Fruit fly (Drosophila melanogaster) whole organism, embryonic: ENCODE measurements around the gene mora.

Source experiments
- Asciz ChIP-seq: fragments of 200-800 bp; sonication (Bioruptor generic); optimal IDR thresholded peaks from 2 replicates; lab custom pipeline; 2017; ENCODE audit warnings: missing biosample characterization, mild to moderate bottlenecking, missing genetic modification characterization, missing genetic modification reagents
- B-H1 ChIP-seq: fragments of 200-800 bp; sonication (Bioruptor generic); IDR thresholded peaks from 3 replicates; pipeline ENCODE4 v1.3.6; 2022; ENCODE audit warnings: missing biosample characterization, missing genetic modification characterization
- Bdp1 ChIP-seq: fragments of 200-800 bp; sonication (Bioruptor generic); optimal IDR thresholded peaks from 3 replicates; lab custom pipeline; 2016; ENCODE audit warnings: missing biosample characterization, missing genetic modification characterization
- Bteb2 ChIP-seq: fragments of 200-800 bp; sonication (Bioruptor generic); optimal IDR thresholded peaks from 2 replicates; lab custom pipeline; 2016; ENCODE audit warnings: missing biosample characterization, missing genetic modification characterization
- CG10267 ChIP-seq: fragments of 200-800 bp; sonication (Bioruptor generic); optimal IDR thresholded peaks from 2 replicates; lab custom pipeline; 2018; ENCODE audit warnings: missing biosample characterization, mild to moderate bottlenecking, missing genetic modification characterization, moderate library complexity
- CG10321 ChIP-seq: fragments of 200-800 bp; sonication (Bioruptor generic); IDR thresholded peaks from 2 replicates; pipeline ENCODE4 v1.3.6; 2022; ENCODE audit warnings: missing biosample characterization, missing genetic modification characterization
- CG11504 ChIP-seq: fragments of 200-800 bp; sonication (Bioruptor generic); optimal IDR thresholded peaks from 3 replicates; lab custom pipeline; 2019; ENCODE audit warnings: missing biosample characterization, mild to moderate bottlenecking, missing genetic modification characterization, moderate library complexity
- CG12104 ChIP-seq: fragments of 200-800 bp; sonication (Bioruptor generic); optimal IDR thresholded peaks from 3 replicates; lab custom pipeline; 2016; ENCODE audit warnings: missing biosample characterization, missing genetic modification characterization
- CG14441 ChIP-seq: fragments of 200-800 bp; sonication (Bioruptor generic); IDR thresholded peaks from 2 replicates; pipeline ENCODE4 v1.3.6; 2022; ENCODE audit warnings: missing biosample characterization, missing genetic modification characterization
- CG16863 ChIP-seq: fragments of 200-800 bp; sonication (Bioruptor generic); optimal IDR thresholded peaks from 3 replicates; lab custom pipeline; 2016; ENCODE audit warnings: missing biosample characterization, missing genetic modification characterization
- CG17186 ChIP-seq: fragments of 200-800 bp; sonication (Bioruptor generic); optimal IDR thresholded peaks from 3 replicates; lab custom pipeline; 2017; ENCODE audit warnings: missing biosample characterization, missing genetic modification reagents, missing genetic modification characterization
- CG17385 ChIP-seq: fragments of 200-800 bp; sonication (Bioruptor generic); optimal IDR thresholded peaks from 3 replicates; lab custom pipeline; 2018; ENCODE audit warnings: missing biosample characterization, mild to moderate bottlenecking, missing genetic modification characterization
- CG1792 ChIP-seq: fragments of 200-800 bp; sonication (Bioruptor generic); optimal IDR thresholded peaks from 2 replicates; lab custom pipeline; 2016; ENCODE audit warnings: missing biosample characterization, missing genetic modification characterization
- CG2678 ChIP-seq: fragments of 200-800 bp; sonication (Bioruptor generic); optimal IDR thresholded peaks from 3 replicates; lab custom pipeline; 2019; ENCODE audit warnings: missing biosample characterization, mild to moderate bottlenecking, missing genetic modification characterization, moderate library complexity
- CG2712 ChIP-seq: fragments of 200-800 bp; optimal IDR thresholded peaks from 3 replicates; lab custom pipeline; 2019; ENCODE audit warnings: missing biosample characterization, mild to moderate bottlenecking, missing genetic modification characterization, moderate library complexity
- CG34224 ChIP-seq: fragments of 200-800 bp; sonication (Bioruptor generic); IDR thresholded peaks from 3 replicates; pipeline ENCODE4 v1.3.6; 2022; ENCODE audit warnings: missing biosample characterization, missing genetic modification characterization; ENCODE audit not compliant: partially characterized antibody
- CG34422 ChIP-seq: fragments of 200-800 bp; sonication (Bioruptor generic); IDR thresholded peaks from 3 replicates; pipeline ENCODE4 v1.3.6; 2022; ENCODE audit warnings: missing biosample characterization, missing genetic modification characterization
- CG4282 ChIP-seq: fragments of 200-800 bp; sonication (Bioruptor generic); optimal IDR thresholded peaks from 2 replicates; lab custom pipeline; 2016; ENCODE audit warnings: missing biosample characterization, missing genetic modification characterization
- CG4820 ChIP-seq: fragments of 200-800 bp; sonication (Bioruptor generic); optimal IDR thresholded peaks from 3 replicates; lab custom pipeline; 2016; ENCODE audit warnings: missing biosample characterization, missing genetic modification characterization
- CG5180 ChIP-seq: fragments of 200-800 bp; sonication (Bioruptor generic); optimal IDR thresholded peaks from 3 replicates; lab custom pipeline; 2017; ENCODE audit warnings: missing biosample characterization, missing genetic modification characterization, mild to moderate bottlenecking, moderate library complexity, missing genetic modification reagents
- CG6175 ChIP-seq: fragments of 200-800 bp; sonication (Bioruptor generic); IDR thresholded peaks from 3 replicates; pipeline ENCODE4 v1.3.6; 2022; ENCODE audit warnings: missing biosample characterization, missing genetic modification characterization
- CG6683 ChIP-seq: fragments of 200-800 bp; sonication (Bioruptor generic); optimal IDR thresholded peaks from 2 replicates; lab custom pipeline; 2017; ENCODE audit warnings: missing biosample characterization, mild to moderate bottlenecking, missing genetic modification characterization, missing genetic modification reagents
- CG9437 ChIP-seq: fragments of 200-800 bp; sonication (Bioruptor generic); optimal IDR thresholded peaks from 2 replicates; lab custom pipeline; 2018; ENCODE audit warnings: missing biosample characterization, mild to moderate bottlenecking, missing genetic modification characterization
- CG9932 ChIP-seq: fragments of 200-800 bp; sonication (Bioruptor generic); IDR thresholded peaks from 2 replicates; pipeline ENCODE4 v1.3.6; 2022; ENCODE audit warnings: missing biosample characterization, missing genetic modification characterization
- CHES-1-like ChIP-seq: fragments of 200-800 bp; sonication (Bioruptor generic); optimal IDR thresholded peaks from 2 replicates; lab custom pipeline; 2016; ENCODE audit warnings: missing biosample characterization, missing genetic modification characterization
- Doc3 ChIP-seq: fragments of 200-800 bp; sonication (Bioruptor generic); IDR thresholded peaks from 3 replicates; pipeline ENCODE4 v1.3.6; 2022; ENCODE audit warnings: missing biosample characterization, missing genetic modification characterization; ENCODE audit not compliant: partially characterized antibody
- Drgx ChIP-seq: fragments of 200-800 bp; sonication (Bioruptor generic); IDR thresholded peaks from 2 replicates; pipeline ENCODE4 v1.3.6; 2022; ENCODE audit warnings: missing biosample characterization, missing genetic modification characterization
- Eip74EF ChIP-seq, 2 experiments: fragments of 200-800 bp in 1 of 2; fragments of >200 bp in 1 of 2; sonication (Bioruptor generic) in 1 of 2; optimal IDR thresholded peaks; 2 replicates each; lab custom pipeline; 2017 to 2019; ENCODE audit warnings: missing biosample characterization in 2 of 2, missing genetic modification characterization in 2 of 2, mild to moderate bottlenecking in 1 of 2, moderate library complexity in 1 of 2
- Ets65A ChIP-seq: fragments of 200-800 bp; sonication (Bioruptor generic); peaks from one replicate; lab custom pipeline; 2016; ENCODE audit warnings: missing biosample characterization, missing genetic modification characterization
- HLH54F ChIP-seq: fragments of 200-800 bp; sonication (Bioruptor generic); optimal IDR thresholded peaks from 3 replicates; lab custom pipeline; 2016; ENCODE audit warnings: missing biosample characterization, missing genetic modification characterization
- Hr3 ChIP-seq: fragments of 200-800 bp; sonication (Bioruptor generic); optimal IDR thresholded peaks from 3 replicates; lab custom pipeline; 2016; ENCODE audit warnings: missing biosample characterization, missing genetic modification characterization
- Rfx ChIP-seq: fragments of 200-800 bp; sonication (Bioruptor generic); IDR thresholded peaks from 2 replicates; pipeline ENCODE4 v1.3.6; 2022; ENCODE audit warnings: missing biosample characterization, missing genetic modification characterization
- Six4 ChIP-seq: fragments of 200-800 bp; sonication (Bioruptor generic); optimal IDR thresholded peaks from 2 replicates; lab custom pipeline; 2016; ENCODE audit warnings: missing biosample characterization, missing genetic modification characterization
- Sox102F ChIP-seq: fragments of 200-800 bp; sonication (Bioruptor generic); optimal IDR thresholded peaks from 2 replicates; lab custom pipeline; 2018; ENCODE audit warnings: missing biosample characterization, mild to moderate bottlenecking, missing genetic modification characterization, moderate library complexity
- ac ChIP-seq: fragments of 200-800 bp; sonication (Bioruptor generic); optimal IDR thresholded peaks from 3 replicates; lab custom pipeline; 2017; ENCODE audit warnings: missing biosample characterization, mild to moderate bottlenecking, missing genetic modification characterization
- crc ChIP-seq: fragments of 200-800 bp; sonication (Bioruptor generic); optimal IDR thresholded peaks from 2 replicates; lab custom pipeline; 2016; ENCODE audit warnings: missing biosample characterization, missing genetic modification characterization
- en ChIP-seq: fragments of 200-800 bp; sonication (Bioruptor generic); optimal IDR thresholded peaks from 2 replicates; lab custom pipeline; 2016; ENCODE audit warnings: missing biosample characterization, missing genetic modification characterization
- gem ChIP-seq: fragments of 200-800 bp; sonication (Bioruptor generic); optimal IDR thresholded peaks from 2 replicates; lab custom pipeline; 2019; ENCODE audit warnings: missing biosample characterization, mild to moderate bottlenecking, missing genetic modification characterization, moderate library complexity
- hb ChIP-seq: fragments of 200-800 bp; sonication (Bioruptor generic); IDR thresholded peaks from 3 replicates; pipeline ENCODE4 v1.3.6; 2022; ENCODE audit warnings: missing biosample characterization, missing genetic modification characterization; ENCODE audit not compliant: partially characterized antibody
- hkb ChIP-seq, 2 experiments: fragments of 200-800 bp in 1 of 2; fragments of >200 bp in 1 of 2; sonication (Bioruptor generic) in 1 of 2; IDR thresholded peaks in 1 of 2; optimal IDR thresholded peaks in 1 of 2; 2 replicates each; pipeline versions ENCODE4 v1.3.6 to Lab custom; 2017 to 2022; ENCODE audit warnings: missing biosample characterization in 1 of 2, missing genetic modification characterization in 1 of 2
- lab ChIP-seq: fragments of 200-800 bp; sonication (Bioruptor generic); optimal IDR thresholded peaks from 3 replicates; lab custom pipeline; 2017; ENCODE audit warnings: missing biosample characterization, missing genetic modification characterization, mild to moderate bottlenecking, moderate library complexity, missing genetic modification reagents
- luna ChIP-seq: fragments of 200-800 bp; sonication (Bioruptor generic); optimal IDR thresholded peaks from 2 replicates; lab custom pipeline; 2016; ENCODE audit warnings: missing biosample characterization, missing genetic modification characterization
- nerfin-2 ChIP-seq: fragments of 200-800 bp; sonication (Bioruptor generic); IDR thresholded peaks from 2 replicates; pipeline ENCODE4 v1.3.6; 2022; ENCODE audit warnings: missing biosample characterization, missing genetic modification characterization; ENCODE audit not compliant: partially characterized antibody
- odd ChIP-seq: fragments of 200-800 bp; sonication (Bioruptor generic); optimal IDR thresholded peaks from 2 replicates; lab custom pipeline; 2017; ENCODE audit warnings: missing biosample characterization, mild to moderate bottlenecking, missing genetic modification characterization
- sima ChIP-seq: fragments of 200-800 bp; sonication (Bioruptor generic); optimal IDR thresholded peaks from 2 replicates; lab custom pipeline; 2016; ENCODE audit warnings: missing biosample characterization, missing genetic modification characterization
- sna ChIP-seq: fragments of 200-800 bp; sonication (Bioruptor generic); IDR thresholded peaks from 2 replicates; pipeline ENCODE4 v1.3.6; 2022; ENCODE audit warnings: missing biosample characterization, missing genetic modification characterization; ENCODE audit not compliant: partially characterized antibody
- sqz ChIP-seq: fragments of 200-800 bp; sonication (Bioruptor generic); optimal IDR thresholded peaks from 3 replicates; lab custom pipeline; 2018; ENCODE audit warnings: missing biosample characterization, mild to moderate bottlenecking, missing genetic modification characterization
- toy ChIP-seq: fragments of 200-800 bp; sonication (Bioruptor generic); IDR thresholded peaks from 2 replicates; pipeline ENCODE4 v1.3.6; 2022; ENCODE audit warnings: missing biosample characterization, missing genetic modification characterization
- tup ChIP-seq: fragments of 200-800 bp; sonication (Bioruptor generic); optimal IDR thresholded peaks from 2 replicates; lab custom pipeline; 2016; ENCODE audit warnings: missing biosample characterization, mild to moderate bottlenecking, missing genetic modification characterization, moderate library complexity
- vfl ChIP-seq: fragments of 200-800 bp; sonication (Bioruptor generic); optimal IDR thresholded peaks from 2 replicates; lab custom pipeline; 2016; ENCODE audit warnings: missing biosample characterization, missing genetic modification characterization
- wor ChIP-seq: fragments of 200-800 bp; sonication (Bioruptor generic); IDR thresholded peaks from 2 replicates; pipeline ENCODE4 v1.3.6; 2022; ENCODE audit warnings: missing biosample characterization, missing genetic modification characterization

Gene mora

dm6 chr3R:24218565-24218964, 32.4 kb downstream of the mora start, which contains the start of gene CG17786 (continued):
- no peak for TF ChIP-seq gem
- TF ChIP-seq Asciz (GFP tag; lab: Kevin White, UChicago), result no peak
- no peak for TF ChIP-seq CG16863 (GFP tag; lab: Kevin White, UChicago)
- no peak for TF ChIP-seq ac (GFP tag; lab: Kevin White, UChicago)
- no peak for TF ChIP-seq sqz (GFP tag; lab: Kevin White, UChicago)
- no peak for TF ChIP-seq hb
- TF ChIP-seq CG4282 (GFP tag; lab: Kevin White, UChicago), result no peak
- TF ChIP-seq tup (GFP tag; lab: Kevin White, UChicago), result no peak
- TF ChIP-seq Drgx, result peak; percentile 55; the same call in 1 of the 2 replicates
- no peak for TF ChIP-seq CG11504 (tag; lab: Kevin White, UChicago)
- no peak for TF ChIP-seq nerfin-2 (GFP tag; lab: Robert Waterston, UW)
- TF ChIP-seq CG17186 (GFP tag; lab: Kevin White, UChicago), result no peak
- no peak for TF ChIP-seq CHES-1-like (GFP tag; lab: Kevin White, UChicago)
- no peak for TF ChIP-seq Six4
- TF ChIP-seq CG9932 (GFP tag; lab: Robert Waterston, UW), result 0 out of 2 replicates have a peak, but pooled peaks have one; percentile 19
- no peak for TF ChIP-seq en (GFP tag; lab: Kevin White, UChicago)
- no peak for TF ChIP-seq CG34422 (GFP tag; lab: Robert Waterston, UW)
- no peak for TF ChIP-seq Bdp1 (GFP tag; lab: Kevin White, UChicago)
- TF ChIP-seq CG2712 (tag; lab: Kevin White, UChicago), result no peak
- TF ChIP-seq wor, result no peak
- no peak for TF ChIP-seq CG14441 (GFP tag; lab: Robert Waterston, UW)
- TF ChIP-seq odd (GFP tag; lab: Kevin White, UChicago), result peak; percentile 33
- TF ChIP-seq CG9437, result no peak
- peak; percentile 17 for TF ChIP-seq CG17385
- TF ChIP-seq CG4820, result no peak
- TF ChIP-seq vfl, result no peak
- TF ChIP-seq CG6683 (GFP tag; lab: Kevin White, UChicago), result no peak
- no peak for TF ChIP-seq hkb (optimal IDR thresholded peaks at IDR 0.05; lab: Kevin White, UChicago)
- peak; percentile 49 for TF ChIP-seq hkb (GFP tag; IDR thresholded peaks at IDR 0.05; lab: Robert Waterston, UW)
- TF ChIP-seq Bteb2, result no peak
- peak in 1 of 2 experiments; percentile 27 for TF ChIP-seq Eip74EF (GFP tag; optimal IDR thresholded peaks at IDR 0.05; lab: Kevin White, UChicago)
- no peak for TF ChIP-seq CG10321 (GFP tag; lab: Robert Waterston, UW)
- TF ChIP-seq CG34224, result no peak
- TF ChIP-seq CG12104, result no peak
- TF ChIP-seq Sox102F (GFP tag; lab: Kevin White, UChicago), result no peak
- TF ChIP-seq sima (GFP tag; lab: Kevin White, UChicago), result no peak
- TF ChIP-seq Ets65A (GFP tag; lab: Kevin White, UChicago), result no peak
- TF ChIP-seq HLH54F (GFP tag; lab: Kevin White, UChicago), result no peak
- TF ChIP-seq toy (GFP tag; lab: Robert Waterston, UW), result no peak
- TF ChIP-seq CG6175 (GFP tag; lab: Robert Waterston, UW), result no peak
- no peak for TF ChIP-seq Doc3
- TF ChIP-seq lab, result no peak
- no peak for TF ChIP-seq CG10267 (tag; lab: Kevin White, UChicago)
- no peak for TF ChIP-seq Hr3
- no peak for TF ChIP-seq Rfx (GFP tag; lab: Robert Waterston, UW)
- no peak for TF ChIP-seq CG2678 (tag; lab: Kevin White, UChicago)
- TF ChIP-seq luna (GFP tag; lab: Kevin White, UChicago), result no peak
- TF ChIP-seq CG5180, result no peak
- TF ChIP-seq sna (GFP tag; lab: Robert Waterston, UW), result no peak
- no peak for TF ChIP-seq crc (GFP tag; lab: Kevin White, UChicago)
- TF ChIP-seq CG1792 (GFP tag; lab: Kevin White, UChicago), result no peak
- TF ChIP-seq B-H1, result no peak
